Worm (Caenorhabditis elegans) whole organism, L1 larva: ENCODE measurements around the gene Y24D9A.6.

Source experiments
- C34B4.2 ChIP-seq: sonication (generic microtip); optimal IDR thresholded peaks from 2 replicates; lab custom pipeline; 2017; ENCODE audit warnings: mild to moderate bottlenecking, missing genetic modification characterization, missing compliant biosample characterization
- F16B12.6 ChIP-seq: fragments of 150-350 bp; optimal IDR thresholded peaks from 2 replicates; lab custom pipeline; 2014; ENCODE audit warnings: missing biosample characterization, missing genetic modification characterization
- blmp-1 ChIP-seq: fragments of 150-350 bp; optimal IDR thresholded peaks from 2 replicates; lab custom pipeline; 2014; ENCODE audit warnings: missing biosample characterization, missing genetic modification characterization
- ceh-63 ChIP-seq: fragments of 200-800 bp; sonication (Bioruptor generic); optimal IDR thresholded peaks from 2 replicates; lab custom pipeline; 2018; ENCODE audit warnings: mild to moderate bottlenecking, missing genetic modification characterization, missing compliant biosample characterization
- ces-1 ChIP-seq: fragments of 150-350 bp; optimal IDR thresholded peaks from 2 replicates; lab custom pipeline; 2014; ENCODE audit warnings: missing biosample characterization, missing genetic modification reagents, missing genetic modification characterization
- dpl-1 ChIP-seq, 3 experiments: fragments of 150-350 bp in 2 of 3; sonication (generic microtip) in 1 of 3; optimal IDR thresholded peaks; 2 replicates each; lab custom pipeline; 2014 to 2017; ENCODE audit warnings: missing biosample characterization in 3 of 3, missing genetic modification characterization in 3 of 3, missing genetic modification reagents in 3 of 3
- efl-1 ChIP-seq, 4 experiments: fragments of 150-350 bp; optimal IDR thresholded peaks in 3 of 4; peaks in 1 of 4; 1 replicate in 1 of 4; 2 replicates in 3 of 4; lab custom pipeline; 2014; ENCODE audit warnings: missing biosample characterization in 2 of 4, missing genetic modification characterization in 2 of 4, missing genetic modification reagents in 2 of 4
- efl-3 ChIP-seq: fragments of 200-800 bp; sonication (Bioruptor generic); optimal IDR thresholded peaks from 2 replicates; lab custom pipeline; 2018; ENCODE audit warnings: mild to moderate bottlenecking, missing genetic modification characterization, missing compliant biosample characterization
- egl-27 ChIP-seq, 2 experiments: fragments of 150-350 bp in 1 of 2; sonication (generic microtip); optimal IDR thresholded peaks; 3 replicates each; lab custom pipeline; 2017 to 2018; ENCODE audit warnings: missing biosample characterization in 2 of 2, missing genetic modification characterization in 2 of 2, missing genetic modification reagents in 2 of 2
- fkh-8 ChIP-seq: sonication (generic microtip); optimal IDR thresholded peaks from 2 replicates; lab custom pipeline; 2016; ENCODE audit warnings: mild to moderate bottlenecking, missing genetic modification characterization, missing compliant biosample characterization
- hpl-2 ChIP-seq: fragments of 150-350 bp; optimal IDR thresholded peaks from 2 replicates; lab custom pipeline; 2014; ENCODE audit warnings: missing biosample characterization, missing genetic modification reagents, missing genetic modification characterization
- irx-1 ChIP-seq: sonication (generic microtip); optimal IDR thresholded peaks from 2 replicates; lab custom pipeline; 2016; ENCODE audit warnings: missing genetic modification characterization, missing compliant biosample characterization
- lin-13 ChIP-seq: fragments of 150-350 bp; optimal IDR thresholded peaks from 2 replicates; lab custom pipeline; 2014; ENCODE audit warnings: missing biosample characterization, missing genetic modification reagents, missing genetic modification characterization
- lin-14 ChIP-seq: fragments of 200-800 bp; sonication (Bioruptor generic); optimal IDR thresholded peaks from 2 replicates; lab custom pipeline; 2018; ENCODE audit warnings: mild to moderate bottlenecking, missing genetic modification characterization, moderate library complexity, missing compliant biosample characterization
- lin-35 ChIP-seq, 2 experiments: fragments of 150-350 bp; optimal IDR thresholded peaks; 2 replicates each; lab custom pipeline; 2014; ENCODE audit warnings: missing biosample characterization in 2 of 2, missing genetic modification characterization in 2 of 2, missing genetic modification reagents in 2 of 2
- lsy-2 ChIP-seq, 2 experiments: fragments of 150-350 bp; optimal IDR thresholded peaks; 2 replicates each; lab custom pipeline; 2014; ENCODE audit warnings: missing biosample characterization in 2 of 2, missing genetic modification characterization in 2 of 2
- nhr-11 ChIP-seq: fragments of 150-350 bp; optimal IDR thresholded peaks from 2 replicates; lab custom pipeline; 2014; ENCODE audit warnings: missing biosample characterization, missing genetic modification characterization
- nhr-20 ChIP-seq: sonication (generic microtip); optimal IDR thresholded peaks from 2 replicates; lab custom pipeline; 2016; ENCODE audit warnings: mild to moderate bottlenecking, missing genetic modification characterization, missing compliant biosample characterization
- nhr-47 ChIP-seq: sonication (generic microtip); optimal IDR thresholded peaks from 2 replicates; lab custom pipeline; 2016; ENCODE audit warnings: mild to moderate bottlenecking, missing genetic modification characterization, moderate library complexity, missing compliant biosample characterization
- nhr-71 ChIP-seq: sonication (generic microtip); optimal IDR thresholded peaks from 2 replicates; lab custom pipeline; 2016; ENCODE audit warnings: mild to moderate bottlenecking, missing genetic modification characterization, moderate library complexity, missing compliant biosample characterization
- nhr-76 ChIP-seq: sonication (generic microtip); optimal IDR thresholded peaks from 2 replicates; lab custom pipeline; 2017; ENCODE audit warnings: missing biosample characterization, missing genetic modification characterization
- nhr-77 ChIP-seq: fragments of 150-350 bp; optimal IDR thresholded peaks from 2 replicates; lab custom pipeline; 2014; ENCODE audit warnings: missing biosample characterization, missing genetic modification characterization
- nhr-84 ChIP-seq: sonication (generic microtip); optimal IDR thresholded peaks from 2 replicates; lab custom pipeline; 2017; ENCODE audit warnings: missing biosample characterization, missing genetic modification characterization
- nhr-85 ChIP-seq: sonication (generic microtip); peaks from one replicate; lab custom pipeline; 2016; ENCODE audit warnings: missing genetic modification characterization, inconsistent platforms, missing compliant biosample characterization
- rnt-1 ChIP-seq: sonication (generic microtip); optimal IDR thresholded peaks from 2 replicates; lab custom pipeline; 2016; ENCODE audit warnings: mild to moderate bottlenecking, missing genetic modification characterization, moderate library complexity, missing compliant biosample characterization
- skn-1 ChIP-seq: fragments of 150-350 bp; optimal IDR thresholded peaks from 2 replicates; lab custom pipeline; 2014; ENCODE audit warnings: missing biosample characterization, missing genetic modification characterization
- tbx-2 ChIP-seq: sonication (generic microtip); optimal IDR thresholded peaks from 2 replicates; lab custom pipeline; 2016; ENCODE audit warnings: missing genetic modification characterization, missing compliant biosample characterization
- unc-130 ChIP-seq: fragments of 150-350 bp; optimal IDR thresholded peaks from 2 replicates; lab custom pipeline; 2017; ENCODE audit warnings: missing biosample characterization, missing genetic modification characterization, inconsistent platforms
- unc-30 ChIP-seq: sonication (generic microtip); optimal IDR thresholded peaks from 2 replicates; lab custom pipeline; 2017; ENCODE audit warnings: missing biosample characterization, missing genetic modification characterization
- unc-86 ChIP-seq: sonication (generic microtip); optimal IDR thresholded peaks from 2 replicates; lab custom pipeline; 2016; ENCODE audit warnings: missing genetic modification characterization, missing compliant biosample characterization
- vab-15 ChIP-seq: sonication (generic microtip); optimal IDR thresholded peaks from 2 replicates; lab custom pipeline; 2017; ENCODE audit warnings: missing genotype, mild to moderate bottlenecking, missing genetic modification characterization, missing compliant biosample characterization
- xbp-1 ChIP-seq: sonication (generic microtip); optimal IDR thresholded peaks from 2 replicates; lab custom pipeline; 2016; ENCODE audit warnings: missing genetic modification characterization, missing compliant biosample characterization
- zip-4 ChIP-seq: fragments of 200-800 bp; sonication (Bioruptor generic); optimal IDR thresholded peaks from 2 replicates; lab custom pipeline; 2018; ENCODE audit warnings: mild to moderate bottlenecking, missing genetic modification characterization, moderate library complexity, missing compliant biosample characterization
- ztf-4 ChIP-seq: fragments of 150-350 bp; optimal IDR thresholded peaks from 2 replicates; lab custom pipeline; 2014; ENCODE audit warnings: missing biosample characterization, missing genetic modification characterization

Gene Y24D9A.6

DNA sequence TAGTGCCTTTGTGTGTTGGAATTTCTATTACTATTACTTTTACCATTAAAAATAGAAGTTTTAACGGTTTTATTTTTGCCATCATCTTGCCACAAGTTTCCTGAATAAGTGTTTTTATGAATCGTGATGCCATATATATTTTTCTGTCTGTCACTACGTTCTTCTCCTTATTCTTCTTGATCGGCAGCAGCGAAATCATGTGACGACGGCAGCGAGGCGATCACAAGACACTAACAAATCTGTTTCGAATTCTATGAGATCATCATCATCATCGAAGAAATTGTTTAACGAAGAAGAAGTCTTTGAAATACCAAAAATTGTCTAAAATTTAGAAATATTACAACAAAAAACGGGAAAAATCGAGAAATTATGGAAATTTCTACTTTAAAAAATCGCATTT lies 2.2 kb upstream of the Y24D9A.6 start (continued):
- TF ChIP-seq fkh-8 (tag; lab: Kevin White, UChicago), result no peak
- no peak for TF ChIP-seq C34B4.2 (tag; lab: Kevin White, UChicago)
- no peak for TF ChIP-seq zip-4 (GFP tag; lab: Kevin White, UChicago)

DNA sequence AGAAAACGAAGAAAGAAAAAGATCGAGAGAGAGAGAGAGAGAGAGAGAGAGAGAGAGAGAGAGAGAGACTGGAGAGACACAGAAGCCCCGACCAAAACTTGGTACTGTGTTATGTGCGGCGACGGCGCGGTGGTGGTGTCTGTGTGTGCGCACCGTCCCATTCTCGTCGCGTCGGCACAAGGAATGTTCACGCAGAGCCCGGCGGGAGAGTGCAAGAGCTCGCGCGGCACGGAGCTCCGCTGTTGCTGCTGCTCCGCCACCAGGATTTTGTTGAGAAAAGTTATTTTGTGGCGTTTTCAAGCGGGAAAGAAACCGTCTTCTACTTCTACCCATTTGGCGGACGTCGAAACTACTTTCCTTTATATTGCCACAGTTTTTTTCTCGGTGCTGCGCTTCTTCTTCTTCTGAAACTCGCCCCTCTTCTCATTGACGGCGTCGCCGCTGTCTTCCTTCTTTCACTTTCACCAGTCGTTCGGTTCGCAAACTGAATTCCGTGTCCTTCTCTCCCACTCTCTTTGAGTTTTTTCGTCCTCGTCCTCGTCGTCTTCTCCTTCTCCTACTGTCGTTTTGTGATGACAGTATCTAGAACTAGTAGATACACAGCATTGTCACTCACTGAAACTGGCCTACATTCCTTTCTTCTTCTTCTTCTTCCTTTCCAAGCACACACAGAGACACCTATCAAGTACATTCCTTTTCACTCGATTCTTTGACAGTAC lies 623 bp downstream of the Y24D9A.6 start:
- TF ChIP-seq blmp-1 (tag; lab: Kevin White, UChicago) (peak; percentile 63), unc-86 (no peak), efl-1 (optimal IDR thresholded peaks at IDR 0.05; lab: Kevin White, UChicago) (peak in 1 of 2 experiments; percentile 1), efl-1 (GFP tag; optimal IDR thresholded peaks at IDR 0.05 in 1 of 2; lab: Kevin White, UChicago) (peak in 1 of 2 experiments; percentile 71)

DNA sequence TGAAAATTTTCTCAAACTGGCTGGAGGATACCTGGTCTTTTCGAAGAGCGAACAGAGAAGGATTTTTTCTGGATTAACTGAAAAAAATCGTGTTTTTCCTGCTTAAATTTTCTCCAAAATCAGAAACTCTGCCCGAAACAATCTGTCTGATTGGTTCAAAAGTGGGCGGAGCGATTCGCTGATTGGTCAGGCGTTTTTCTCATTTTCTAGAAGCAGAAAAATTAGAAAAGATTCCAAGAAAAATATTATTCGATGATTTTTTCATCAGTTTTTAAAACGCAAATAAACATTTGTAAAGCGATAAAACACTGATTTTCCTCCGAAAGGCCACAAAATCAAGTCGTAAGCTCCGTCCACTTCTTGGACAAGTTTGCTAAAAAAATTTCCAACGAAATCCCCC lies 1.3 kb downstream of the Y24D9A.6 start:
- TF ChIP-seq dpl-1 (GFP tag; optimal IDR thresholded peaks at IDR 0.05; lab: Kevin White, UChicago) (no peak), efl-1 (optimal IDR thresholded peaks at IDR 0.05; lab: Kevin White, UChicago) (no peak), efl-1 (GFP tag; optimal IDR thresholded peaks at IDR 0.05 in 1 of 2; lab: Kevin White, UChicago) (peak in 1 of 2 experiments; percentile 56), hpl-2 (GFP tag; lab: Kevin White, UChicago) (no peak)

- TF ChIP-seq unc-86, result no peak
- TF ChIP-seq lin-14, result peak; percentile 45
- TF ChIP-seq nhr-11 (tag; lab: Kevin White, UChicago), result no peak
- TF ChIP-seq fkh-8 (tag; lab: Kevin White, UChicago), result no peak
- no peak for TF ChIP-seq egl-27 (tag; optimal IDR thresholded peaks at IDR 0.05; lab: Kevin White, UChicago)
- TF ChIP-seq efl-3 (GFP tag; lab: Kevin White, UChicago), result no peak
- TF ChIP-seq unc-130, result no peak
- TF ChIP-seq nhr-77 (tag; lab: Kevin White, UChicago), result no peak
- TF ChIP-seq nhr-71 (tag; lab: Kevin White, UChicago), result no peak
- TF ChIP-seq ztf-4 (tag; lab: Kevin White, UChicago), result peak; percentile 26
- TF ChIP-seq rnt-1, result peak; percentile 32
- TF ChIP-seq nhr-20 (tag; lab: Kevin White, UChicago), result peak; percentile 7
- no peak for TF ChIP-seq F16B12.6 (tag; lab: Kevin White, UChicago)
- no peak for TF ChIP-seq lin-13 (GFP tag; lab: Kevin White, UChicago)
- no peak for TF ChIP-seq hpl-2 (GFP tag; lab: Kevin White, UChicago)
- peak; percentile 7 for TF ChIP-seq skn-1 (tag; lab: Kevin White, UChicago)
- TF ChIP-seq nhr-85 (tag; lab: Kevin White, UChicago), result peak; percentile 35
- TF ChIP-seq nhr-84, result no peak
- TF ChIP-seq tbx-2 (tag; lab: Kevin White, UChicago), result no peak
- no peak for TF ChIP-seq irx-1
- peak; percentile 86 for TF ChIP-seq blmp-1 (tag; lab: Kevin White, UChicago)
- TF ChIP-seq vab-15 (tag; lab: Kevin White, UChicago), result no peak
- no peak for TF ChIP-seq ces-1 (GFP tag; lab: Kevin White, UChicago)
- no peak for TF ChIP-seq xbp-1 (tag; lab: Kevin White, UChicago)
- peak in 1 of 2 experiments; percentile 12 for TF ChIP-seq lin-35 (GFP tag; optimal IDR thresholded peaks at IDR 0.05; lab: Kevin White, UChicago)
- TF ChIP-seq lsy-2 (tag; optimal IDR thresholded peaks at IDR 0.05; lab: Kevin White, UChicago), result peak in 1 of 2 experiments; percentile 27
- no peak for TF ChIP-seq ceh-63 (GFP tag; lab: Kevin White, UChicago)
- peak; percentile 16 for TF ChIP-seq nhr-47 (tag; lab: Kevin White, UChicago)
- no peak for TF ChIP-seq unc-30 (tag; lab: Kevin White, UChicago)
- no peak for TF ChIP-seq nhr-76 (tag; lab: Kevin White, UChicago)
Observed at ce11 chrIV:4398420-4398819, 1.8 kb downstream of the Y24D9A.6 start.
